Fruit fly (Drosophila melanogaster): ENCODE measurements around the gene slf.

Gene slf

dm6 chr2L:4810697-4811490 is 9.2 kb upstream of the slf start:
- TF ChIP-seq usp (GFP tag; optimal IDR thresholded peaks at IDR 0.05) (no peak), CG8478 (optimal IDR thresholded peaks at IDR 0.05) (no peak), pan (optimal IDR thresholded peaks at IDR 0.05) (no peak), EcR (GFP tag; optimal IDR thresholded peaks at IDR 0.05) (peak in 1 of 2 experiments; percentile 28), Dll (optimal IDR thresholded peaks at IDR 0.05) (peak; percentile 58)

- TF ChIP-seq CG8478 (optimal IDR thresholded peaks at IDR 0.05) (peak; percentile 79), Dll (optimal IDR thresholded peaks at IDR 0.05) (no peak)
These were observed 8.4 kb upstream of the slf start for dm6 chr2L:4810044-4810609.

- TF ChIP-seq pan (optimal IDR thresholded peaks at IDR 0.05): no peak
- TF ChIP-seq usp (GFP tag; optimal IDR thresholded peaks at IDR 0.05): no peak
- no peak for TF ChIP-seq CG8478 (optimal IDR thresholded peaks at IDR 0.05)
These were observed 6.4 kb upstream of the slf start for dm6 chr2L:4807953-4808604.

- TF ChIP-seq pan (optimal IDR thresholded peaks at IDR 0.05) (no peak), usp (GFP tag; optimal IDR thresholded peaks at IDR 0.05) (no peak), EcR (GFP tag; optimal IDR thresholded peaks at IDR 0.05) (no peak), Dll (optimal IDR thresholded peaks at IDR 0.05) (no peak), psq (optimal IDR thresholded peaks at IDR 0.05) (no peak), CG8478 (optimal IDR thresholded peaks at IDR 0.05) (no peak)
These were observed 4.4 kb upstream of the slf start for dm6 chr2L:4806109-4806508.

dm6 chr2L:4800033-4800432 is 1.7 kb downstream of the slf start:
- TF ChIP-seq psq (optimal IDR thresholded peaks at IDR 0.05): no peak
- TF ChIP-seq Dll (optimal IDR thresholded peaks at IDR 0.05): no peak
- TF ChIP-seq CG8478 (optimal IDR thresholded peaks at IDR 0.05): no peak
- TF ChIP-seq usp (GFP tag; optimal IDR thresholded peaks at IDR 0.05): no peak
- no peak for TF ChIP-seq EcR (GFP tag; optimal IDR thresholded peaks at IDR 0.05)
- no peak for TF ChIP-seq pan (optimal IDR thresholded peaks at IDR 0.05)

- TF ChIP-seq EcR (GFP tag; optimal IDR thresholded peaks at IDR 0.05) (no peak), Dll (optimal IDR thresholded peaks at IDR 0.05) (no peak)
These were observed 2.8 kb downstream of the slf start for dm6 chr2L:4798894-4799293.

- TF ChIP-seq Dll (optimal IDR thresholded peaks at IDR 0.05): no peak
- no peak for TF ChIP-seq usp (GFP tag; optimal IDR thresholded peaks at IDR 0.05)
- no peak for TF ChIP-seq EcR (GFP tag; optimal IDR thresholded peaks at IDR 0.05)
- no peak for TF ChIP-seq psq (optimal IDR thresholded peaks at IDR 0.05)
- TF ChIP-seq CG8478 (optimal IDR thresholded peaks at IDR 0.05): no peak
- TF ChIP-seq pan (optimal IDR thresholded peaks at IDR 0.05): no peak
These were observed 4.1 kb downstream of the slf start for dm6 chr2L:4797643-4798042.

- TF ChIP-seq psq (optimal IDR thresholded peaks at IDR 0.05) (no peak), pan (optimal IDR thresholded peaks at IDR 0.05) (no peak)
These were observed 7.3 kb downstream of the slf start, which contains the start of gene CG3294 for dm6 chr2L:4794524-4794804. Gene CG3294, plus strand, starts transcription at chr2L:4794549.

dm6 chr2L:4793780-4794523 is 7.8 kb downstream of the slf start, which contains the start of gene fipi:
Gene fipi, minus strand, starts transcription at chr2L:4794044.
- TF ChIP-seq EcR (GFP tag; optimal IDR thresholded peaks at IDR 0.05): no peak
- no peak for TF ChIP-seq usp (GFP tag; optimal IDR thresholded peaks at IDR 0.05)
- no peak for TF ChIP-seq CG8478 (optimal IDR thresholded peaks at IDR 0.05)
- TF ChIP-seq pan (optimal IDR thresholded peaks at IDR 0.05): no peak
- TF ChIP-seq psq (optimal IDR thresholded peaks at IDR 0.05): no peak
- no peak for TF ChIP-seq Dll (optimal IDR thresholded peaks at IDR 0.05)

dm6 chr2L:4762595-4762994 is 39.1 kb downstream of the slf start, which contains the start of gene CG42523:
Gene CG42523, plus strand, starts transcription at chr2L:4762895.
- TF ChIP-seq usp (GFP tag; optimal IDR thresholded peaks at IDR 0.05) (no peak), psq (optimal IDR thresholded peaks at IDR 0.05) (no peak), EcR (GFP tag; optimal IDR thresholded peaks at IDR 0.05) (no peak), Dll (optimal IDR thresholded peaks at IDR 0.05) (no peak), pan (optimal IDR thresholded peaks at IDR 0.05) (no peak), CG8478 (optimal IDR thresholded peaks at IDR 0.05) (no peak)

All from whole organism.